Fruit fly (Drosophila melanogaster): ENCODE data around the gene Whamy.

Gene Whamy

dm6 chr3R:9771519-9771972 lies 2.7 kb downstream of the Whamy start, which contains the start of gene CG9471 (continued):
- TF ChIP-seq CG3726 (GFP tag; IDR thresholded peaks at IDR 0.05) (peak; percentile 85; the same call in 2 of the 3 replicates), nau (GFP tag; optimal IDR thresholded peaks at IDR 0.05) (peak; percentile 87), ac (GFP tag; optimal IDR thresholded peaks at IDR 0.05) (peak; percentile 29), Bdp1 (GFP tag; optimal IDR thresholded peaks at IDR 0.05) (peak; percentile 78), peb (GFP tag; IDR thresholded peaks at IDR 0.05) (peak; percentile 88), Sry-β (GFP tag; optimal IDR thresholded peaks at IDR 0.05) (peak; percentile 10), Dll (GFP tag; IDR thresholded peaks at IDR 0.05; ENCODE audit: partially characterized antibody) (no peak), pho (GFP tag; optimal IDR thresholded peaks at IDR 0.05) (peak; percentile 87), nerfin-1 (tag; optimal IDR thresholded peaks at IDR 0.05) (peak; percentile 80), Hmx (GFP tag; optimal IDR thresholded peaks at IDR 0.05) (peak; percentile 88), p53 (GFP tag; optimal IDR thresholded peaks at IDR 0.05) (peak; percentile 3), prd (optimal IDR thresholded peaks at IDR 0.05) (no peak), prd (GFP tag; IDR thresholded peaks at IDR 0.05) (peak; percentile 96), Ssrp (tag; optimal IDR thresholded peaks at IDR 0.05) (peak; percentile 87), pum (GFP tag; optimal IDR thresholded peaks at IDR 0.05) (peak; percentile 88), MBD-R2 (GFP tag; IDR thresholded peaks at IDR 0.05) (peak; percentile 79), chn (GFP tag; optimal IDR thresholded peaks at IDR 0.05) (peak; percentile 90), CG10959 (GFP tag; IDR thresholded peaks at IDR 0.05) (peak; percentile 81), ken (GFP tag; IDR thresholded peaks at IDR 0.05) (peak; percentile 77), gsb (GFP tag; IDR thresholded peaks at IDR 0.05) (peak; percentile 80), grn (GFP tag; optimal IDR thresholded peaks at IDR 0.05) (peak; percentile 82), CG10431 (GFP tag; optimal IDR thresholded peaks at IDR 0.05) (peak; percentile 62), CG31224 (GFP tag; IDR thresholded peaks at IDR 0.05) (peak; percentile 83), dmrt11E (tag; optimal IDR thresholded peaks at IDR 0.05) (peak; percentile 83), Asciz (GFP tag; optimal IDR thresholded peaks at IDR 0.05) (peak; percentile 81), Dip3 (GFP tag; optimal IDR thresholded peaks at IDR 0.05) (peak; percentile 94), fd102C (GFP tag; optimal IDR thresholded peaks at IDR 0.05) (peak; percentile 57), ham (GFP tag; IDR thresholded peaks at IDR 0.05) (peak; percentile 71; the same call in 1 of the 2 replicates), Deaf1 (tag; optimal IDR thresholded peaks at IDR 0.05) (peak; percentile 73), eyg (GFP tag; optimal IDR thresholded peaks at IDR 0.05) (peak; percentile 86), Vsx1 (GFP tag; optimal IDR thresholded peaks at IDR 0.05) (peak; percentile 74), chm (GFP tag; IDR thresholded peaks at IDR 0.05) (peak; percentile 93), insv (GFP tag; optimal IDR thresholded peaks at IDR 0.05) (peak in 1 of 2 experiments; percentile 55), CG12744 (GFP tag; optimal IDR thresholded peaks at IDR 0.05) (peak; percentile 83), CG10543 (GFP tag; optimal IDR thresholded peaks at IDR 0.05) (peak; percentile 94), Taf1 (GFP tag; IDR thresholded peaks at IDR 0.05) (peak; percentile 88), emc (GFP tag; optimal IDR thresholded peaks at IDR 0.05) (peak; percentile 70), Lpt (GFP tag; optimal IDR thresholded peaks at IDR 0.05) (no peak), CG4360 (GFP tag; IDR thresholded peaks at IDR 0.05) (peak; percentile 61), CG4820 (GFP tag; optimal IDR thresholded peaks at IDR 0.05) (peak; percentile 89), CG9437 (GFP tag; optimal IDR thresholded peaks at IDR 0.05) (peak; percentile 82), Mad (GFP tag; optimal IDR thresholded peaks at IDR 0.05) (peak; percentile 68), CG7839 (tag; optimal IDR thresholded peaks at IDR 0.05) (peak; percentile 92), Ada2b (GFP tag; IDR thresholded peaks at IDR 0.05) (peak; percentile 93), Eip74EF (GFP tag; optimal IDR thresholded peaks at IDR 0.05) (peak in 1 of 2 experiments; percentile 90), shn (GFP tag; optimal IDR thresholded peaks at IDR 0.05) (peak; percentile 79), Dfd (GFP tag; optimal IDR thresholded peaks at IDR 0.05) (no peak), ap (GFP tag; IDR thresholded peaks at IDR 0.05) (peak; percentile 90), CG33557 (GFP tag; optimal IDR thresholded peaks at IDR 0.05) (peak; percentile 82), CG11560 (tag; IDR thresholded peaks at IDR 0.05) (peak; percentile 66; the same call in 2 of the 3 replicates), CG6854 (GFP tag; optimal IDR thresholded peaks at IDR 0.05) (peak; percentile 85)

Data from whole organism, embryonic.